Worm (Caenorhabditis elegans): ENCODE data around the gene hmg-12.

The hmg-12 gene

ce11 chrII:11954208-11954607 is 37.9 kb downstream of the hmg-12 start, which contains the start of gene W03C9.6:
TSS of gene W03C9.6 (plus strand) at chrII:11954508.
- TF ChIP-seq F33H1.4 (GFP tag; IDR thresholded peaks at IDR 0.05) = no peak
- TF ChIP-seq ZK185.1 (tag; optimal IDR thresholded peaks at IDR 0.05; ENCODE audit: poor library complexity, severe bottlenecking) = no peak
- TF ChIP-seq ekl-4 (GFP tag; IDR thresholded peaks at IDR 0.05) = no peak
- no peak for TF ChIP-seq lin-40 (tag; optimal IDR thresholded peaks at IDR 0.05)
- TF ChIP-seq aptf-3 (GFP tag; IDR thresholded peaks at IDR 0.05) = no peak
- TF ChIP-seq hsf-1 (GFP tag; IDR thresholded peaks at IDR 0.05) = no peak
- no peak for TF ChIP-seq pbrm-1 (GFP tag; IDR thresholded peaks at IDR 0.05)
- no peak for TF ChIP-seq let-526 (GFP tag; IDR thresholded peaks at IDR 0.05)
- no peak for TF ChIP-seq dpff-1 (tag; optimal IDR thresholded peaks at IDR 0.05)
- no peak for TF ChIP-seq lag-1 (GFP tag; IDR thresholded peaks at IDR 0.05)
- no peak for TF ChIP-seq hlh-12 (tag; optimal IDR thresholded peaks at IDR 0.05)
- TF ChIP-seq F23B12.7 (tag; optimal IDR thresholded peaks at IDR 0.05; ENCODE audit: insufficient read depth) = no peak
- no peak for TF ChIP-seq ztf-28 (GFP tag; IDR thresholded peaks at IDR 0.05)
- no peak for TF ChIP-seq nhr-179 (tag; optimal IDR thresholded peaks at IDR 0.05)
- TF ChIP-seq Y79H2A.3 (GFP tag; conservative IDR thresholded peaks at IDR 0.05) = no peak
- no peak for TF ChIP-seq lir-1 (GFP tag; conservative IDR thresholded peaks at IDR 0.05)
- no peak for TF ChIP-seq ztf-18 (tag; optimal IDR thresholded peaks at IDR 0.05)
- TF ChIP-seq ccch-3 (GFP tag; optimal IDR thresholded peaks at IDR 0.05) = no peak

ce11 chrII:11954811-11955210 is 38.5 kb downstream of the hmg-12 start:
- TF ChIP-seq ekl-4 (GFP tag; IDR thresholded peaks at IDR 0.05) (no peak), dpff-1 (tag; optimal IDR thresholded peaks at IDR 0.05) (no peak), madf-8 (GFP tag; conservative IDR thresholded peaks at IDR 0.05) (no peak), dpl-1 (GFP tag; optimal IDR thresholded peaks at IDR 0.05) (no peak), aptf-2 (GFP tag; conservative IDR thresholded peaks at IDR 0.05) (no peak), unc-130 (GFP tag; optimal IDR thresholded peaks at IDR 0.05) (no peak), hmg-20 (GFP tag; IDR thresholded peaks at IDR 0.05) (no peak), F10E7.11 (tag; optimal IDR thresholded peaks at IDR 0.05) (no peak), unc-62 (GFP tag; optimal IDR thresholded peaks at IDR 0.05) (no peak), hmg-1.2 (GFP tag; IDR thresholded peaks at IDR 0.05) (no peak), hlh-12 (tag; optimal IDR thresholded peaks at IDR 0.05) (no peak), B0035.1 (tag; optimal IDR thresholded peaks at IDR 0.05) (no peak), cebp-2 (GFP tag; IDR thresholded peaks at IDR 0.05) (no peak), nfya-2 (GFP tag; IDR thresholded peaks at IDR 0.05) (no peak), F22D6.2 (tag; optimal IDR thresholded peaks at IDR 0.05) (no peak)

DNA sequence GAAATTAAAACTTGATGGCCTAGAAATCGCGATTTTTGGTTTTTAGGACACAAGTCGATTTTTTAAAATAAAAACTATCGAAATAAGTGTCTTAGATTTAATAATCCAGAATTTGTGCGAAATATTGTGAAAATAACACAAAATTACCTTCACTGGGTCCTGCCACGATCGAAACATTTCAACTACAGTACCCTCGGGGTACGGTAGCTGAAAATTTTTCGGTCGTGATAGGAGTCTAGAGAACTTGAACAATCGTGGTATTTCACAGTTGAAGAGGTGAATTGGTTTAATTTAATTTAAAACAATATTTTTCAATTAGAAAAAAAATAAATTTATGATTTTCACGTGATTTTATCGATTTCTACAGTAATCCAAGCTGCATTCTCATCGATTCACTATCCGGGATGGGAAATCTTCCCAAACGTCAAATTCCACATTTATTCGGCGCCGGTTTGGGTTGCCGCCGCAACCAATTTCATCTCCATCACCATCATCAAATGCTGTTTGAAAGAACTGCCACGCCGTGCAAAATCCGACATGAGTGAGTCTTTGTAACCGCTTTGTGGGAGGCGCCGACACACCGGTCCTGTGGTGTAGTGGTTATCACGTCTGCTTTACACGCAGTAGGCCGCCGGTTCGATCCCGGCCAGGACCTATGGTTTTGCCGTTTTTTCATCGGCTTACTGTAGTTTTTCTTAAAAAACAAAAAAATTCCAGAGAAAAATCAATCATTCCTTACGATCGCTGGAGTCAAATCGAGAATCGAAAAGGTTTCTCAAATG is 42.7 kb downstream of the hmg-12 start:
- TF ChIP-seq lsl-1 (GFP tag; optimal IDR thresholded peaks at IDR 0.05) (peak; percentile 74), ceh-58 (GFP tag; IDR thresholded peaks at IDR 0.05) (no peak), efl-1 (GFP tag; optimal IDR thresholded peaks at IDR 0.05) (no peak), tlf-1 (GFP tag; optimal IDR thresholded peaks at IDR 0.05) (no peak), ztf-3 (GFP tag; optimal IDR thresholded peaks at IDR 0.05) (no peak), lin-54 (GFP tag; optimal IDR thresholded peaks at IDR 0.05) (peak; percentile 5), ceh-79 (tag; optimal IDR thresholded peaks at IDR 0.05) (no peak), chd-7 (tag; optimal IDR thresholded peaks at IDR 0.05) (no peak), xnd-1 (tag; optimal IDR thresholded peaks at IDR 0.05) (no peak), ceh-27 (GFP tag; optimal IDR thresholded peaks at IDR 0.05) (peak; percentile 56), F23B12.7 (tag; optimal IDR thresholded peaks at IDR 0.05; ENCODE audit: insufficient read depth) (peak; percentile 43), F22D6.2 (tag; optimal IDR thresholded peaks at IDR 0.05) (no peak), pha-4 (tag; optimal IDR thresholded peaks at IDR 0.05) (no peak), hsf-1 (GFP tag; IDR thresholded peaks at IDR 0.05) (no peak), lin-40 (tag; optimal IDR thresholded peaks at IDR 0.05) (peak; percentile 48), fkh-3 (tag; optimal IDR thresholded peaks at IDR 0.05) (no peak), F57A8.1 (GFP tag; optimal IDR thresholded peaks at IDR 0.05) (no peak), K12H6.12 (tag; optimal IDR thresholded peaks at IDR 0.05) (peak; percentile 12), lag-1 (GFP tag; IDR thresholded peaks at IDR 0.05) (no peak), madf-3 (GFP tag; IDR thresholded peaks at IDR 0.05) (no peak), K11D2.4 (GFP tag; IDR thresholded peaks at IDR 0.05) (no peak)

Measured in whole organism, young adult.